Fruit fly (Drosophila melanogaster) whole organism, embryonic: Measurements from ENCODE around the gene CG6800.

ENCODE experiments used
- Atf-2 ChIP-seq: fragments of 200-800 bp; sonication (Bioruptor generic); optimal IDR thresholded peaks from 2 replicates; lab custom pipeline; 2016; ENCODE audit warnings: missing biosample characterization, missing genetic modification characterization
- Atf3 ChIP-seq: fragments of 200-800 bp; sonication (Bioruptor generic); optimal IDR thresholded peaks from 3 replicates; lab custom pipeline; 2016; ENCODE audit warnings: missing biosample characterization, missing genetic modification characterization
- CG10267 ChIP-seq: fragments of 200-800 bp; sonication (Bioruptor generic); optimal IDR thresholded peaks from 2 replicates; lab custom pipeline; 2018; ENCODE audit warnings: missing biosample characterization, mild to moderate bottlenecking, missing genetic modification characterization, moderate library complexity
- CG10462 ChIP-seq: fragments of 200-800 bp; sonication (Bioruptor generic); optimal IDR thresholded peaks from 2 replicates; lab custom pipeline; 2016; ENCODE audit warnings: missing biosample characterization, missing genetic modification characterization
- CG11398 ChIP-seq: fragments of 200-800 bp; sonication (Bioruptor generic); optimal IDR thresholded peaks from 2 replicates; lab custom pipeline; 2016; ENCODE audit warnings: missing biosample characterization, missing genetic modification characterization
- CG11695 ChIP-seq: fragments of 200-800 bp; sonication (Bioruptor generic); IDR thresholded peaks from 3 replicates; pipeline ENCODE4 v1.3.6; 2022; ENCODE audit warnings: missing biosample characterization, missing genetic modification characterization
- CG12299 ChIP-seq: fragments of 200-800 bp; sonication (Bioruptor generic); optimal IDR thresholded peaks from 2 replicates; lab custom pipeline; 2018; ENCODE audit warnings: missing biosample characterization, mild to moderate bottlenecking, missing genetic modification characterization
- CG1529 ChIP-seq: fragments of 200-800 bp; sonication (Bioruptor generic); optimal IDR thresholded peaks from 3 replicates; lab custom pipeline; 2018; ENCODE audit warnings: missing biosample characterization, missing genetic modification characterization
- CG15479 ChIP-seq: fragments of 200-800 bp; sonication (Bioruptor generic); optimal IDR thresholded peaks from 3 replicates; lab custom pipeline; 2019; ENCODE audit warnings: missing biosample characterization, mild to moderate bottlenecking, missing genetic modification characterization, moderate library complexity
- CG1647 ChIP-seq: fragments of 200-800 bp; sonication (Bioruptor generic); optimal IDR thresholded peaks from 3 replicates; lab custom pipeline; 2016; ENCODE audit warnings: missing biosample characterization, missing genetic modification characterization
- CG17186 ChIP-seq: fragments of 200-800 bp; sonication (Bioruptor generic); optimal IDR thresholded peaks from 3 replicates; lab custom pipeline; 2017; ENCODE audit warnings: missing biosample characterization, missing genetic modification reagents, missing genetic modification characterization
- CG3065 ChIP-seq: fragments of 200-800 bp; sonication (Bioruptor generic); optimal IDR thresholded peaks from 2 replicates; lab custom pipeline; 2016; ENCODE audit warnings: missing biosample characterization, missing genetic modification characterization
- CG3407 ChIP-seq: fragments of 200-800 bp; sonication (Bioruptor generic); optimal IDR thresholded peaks from 2 replicates; lab custom pipeline; 2018; ENCODE audit warnings: missing biosample characterization, mild to moderate bottlenecking, missing genetic modification characterization
- CG4282 ChIP-seq: fragments of 200-800 bp; sonication (Bioruptor generic); optimal IDR thresholded peaks from 2 replicates; lab custom pipeline; 2016; ENCODE audit warnings: missing biosample characterization, missing genetic modification characterization
- CG4730 ChIP-seq: fragments of 200-800 bp; sonication (Bioruptor generic); IDR thresholded peaks from 2 replicates; pipeline ENCODE4 v1.3.6; 2022; ENCODE audit warnings: missing biosample characterization, missing genetic modification characterization
- CG6272 ChIP-seq: fragments of 200-800 bp; sonication (Bioruptor generic); IDR thresholded peaks from 2 replicates; pipeline ENCODE4 v1.3.6; 2022; ENCODE audit warnings: missing biosample characterization, missing genetic modification characterization
- CG7745 ChIP-seq: fragments of 200-800 bp; sonication (Bioruptor generic); optimal IDR thresholded peaks from 2 replicates; lab custom pipeline; 2018; ENCODE audit warnings: missing biosample characterization, mild to moderate bottlenecking, missing genetic modification characterization, moderate library complexity
- CG7928 ChIP-seq: fragments of 200-800 bp; sonication (Bioruptor generic); optimal IDR thresholded peaks from 2 replicates; lab custom pipeline; 2017; ENCODE audit warnings: missing biosample characterization, mild to moderate bottlenecking, missing genetic modification characterization
- CG8359 ChIP-seq: fragments of 200-800 bp; sonication (Bioruptor generic); optimal IDR thresholded peaks from 2 replicates; lab custom pipeline; 2017; ENCODE audit warnings: missing biosample characterization, mild to moderate bottlenecking, missing genetic modification characterization, borderline replicate concordance
- D19A ChIP-seq: fragments of 200-800 bp; optimal IDR thresholded peaks from 3 replicates; lab custom pipeline; 2019; ENCODE audit warnings: missing biosample characterization, mild to moderate bottlenecking, missing genetic modification characterization, moderate library complexity
- Dad ChIP-seq: fragments of 200-800 bp; sonication (Bioruptor generic); optimal IDR thresholded peaks from 3 replicates; lab custom pipeline; 2016; ENCODE audit warnings: missing biosample characterization, missing genetic modification characterization
- Deaf1 ChIP-seq: fragments of 200-800 bp; optimal IDR thresholded peaks from 3 replicates; lab custom pipeline; 2019; ENCODE audit warnings: missing biosample characterization, mild to moderate bottlenecking, missing genetic modification characterization, moderate library complexity
- Dp ChIP-seq: fragments of 200-800 bp; sonication (Bioruptor generic); optimal IDR thresholded peaks from 2 replicates; lab custom pipeline; 2018; ENCODE audit warnings: missing biosample characterization, mild to moderate bottlenecking, missing genetic modification characterization, moderate library complexity
- Dref ChIP-seq: fragments of 200-800 bp; sonication (Bioruptor generic); IDR thresholded peaks from 2 replicates; pipeline ENCODE4 v1.3.6; 2022; ENCODE audit warnings: missing biosample characterization, missing genetic modification characterization
- Gsc ChIP-seq: fragments of 200-800 bp; sonication (Bioruptor generic); IDR thresholded peaks from 2 replicates; pipeline ENCODE4 v1.3.6; 2022; ENCODE audit warnings: missing biosample characterization, missing genetic modification characterization
- HLH4C ChIP-seq: fragments of 200-800 bp; sonication (Bioruptor generic); IDR thresholded peaks from 3 replicates; pipeline ENCODE4 v1.3.6; 2022; ENCODE audit warnings: missing biosample characterization, missing genetic modification characterization; ENCODE audit not compliant: partially characterized antibody
- Hand ChIP-seq: fragments of 200-800 bp; sonication (Bioruptor generic); optimal IDR thresholded peaks from 2 replicates; lab custom pipeline; 2017; ENCODE audit warnings: mild to moderate bottlenecking, missing biosample characterization, missing genetic modification reagents, missing genetic modification characterization
- Hr78 ChIP-seq, 2 experiments: fragments of 200-800 bp in 1 of 2; fragments of >200 bp in 1 of 2; sonication (Bioruptor generic) in 1 of 2; optimal IDR thresholded peaks; 2 replicates each; lab custom pipeline; 2017 to 2019; ENCODE audit warnings: missing biosample characterization in 2 of 2, missing genetic modification characterization in 2 of 2, mild to moderate bottlenecking in 1 of 2, moderate library complexity in 1 of 2
- Neu2 ChIP-seq: fragments of 200-800 bp; sonication (Bioruptor generic); optimal IDR thresholded peaks from 3 replicates; lab custom pipeline; 2016; ENCODE audit warnings: missing biosample characterization, missing genetic modification characterization, borderline replicate concordance
- Oaz ChIP-seq: fragments of 200-800 bp; sonication (Bioruptor generic); IDR thresholded peaks from 2 replicates; pipeline ENCODE4 v1.3.6; 2022; ENCODE audit warnings: missing biosample characterization, missing genetic modification characterization
- Opbp ChIP-seq: fragments of 200-800 bp; sonication (Bioruptor generic); IDR thresholded peaks from 3 replicates; pipeline ENCODE4 v1.3.6; 2022; ENCODE audit warnings: missing biosample characterization, missing genetic modification characterization; ENCODE audit not compliant: partially characterized antibody
- Usf ChIP-seq: fragments of 200-800 bp; sonication (Bioruptor generic); optimal IDR thresholded peaks from 2 replicates; lab custom pipeline; 2017; ENCODE audit warnings: missing genotype, missing biosample characterization, missing genetic modification characterization
- Xbp1 ChIP-seq: fragments of 200-800 bp; sonication (Bioruptor generic); optimal IDR thresholded peaks from 3 replicates; lab custom pipeline; 2016; ENCODE audit warnings: missing biosample characterization, mild to moderate bottlenecking, missing genetic modification characterization
- YL-1 ChIP-seq: fragments of 200-800 bp; sonication (Bioruptor generic); optimal IDR thresholded peaks from 3 replicates; lab custom pipeline; 2017; ENCODE audit warnings: missing biosample characterization, mild to moderate bottlenecking, missing genetic modification characterization
- amos ChIP-seq: fragments of 200-800 bp; sonication (Bioruptor generic); IDR thresholded peaks from 2 replicates; pipeline ENCODE4 v1.3.6; 2022; ENCODE audit warnings: missing biosample characterization, missing genetic modification characterization; ENCODE audit not compliant: partially characterized antibody
- ara ChIP-seq: fragments of 200-800 bp; sonication (Bioruptor generic); IDR thresholded peaks from 2 replicates; pipeline ENCODE4 v1.3.6; 2022; ENCODE audit warnings: missing biosample characterization, missing genetic modification characterization
- bcd ChIP-seq: fragments of 200-800 bp; sonication (Bioruptor generic); optimal IDR thresholded peaks from 2 replicates; lab custom pipeline; 2017; ENCODE audit warnings: missing biosample characterization, mild to moderate bottlenecking, missing genetic modification characterization
- br ChIP-seq: fragments of >200 bp; optimal IDR thresholded peaks from 2 replicates; lab custom pipeline; 2017
- bsh ChIP-seq, 2 experiments: fragments of 200-800 bp; sonication (Bioruptor generic); optimal IDR thresholded peaks; 2 replicates each; lab custom pipeline; 2017 to 2018; ENCODE audit warnings: mild to moderate bottlenecking in 2 of 2, missing biosample characterization in 2 of 2, missing genetic modification characterization in 2 of 2, moderate library complexity in 1 of 2
- crp ChIP-seq, 2 experiments: fragments of 200-800 bp; sonication (Bioruptor generic); optimal IDR thresholded peaks; 2 replicates in 1 of 2; 3 replicates in 1 of 2; lab custom pipeline; 2017; ENCODE audit warnings: missing biosample characterization in 2 of 2, missing genetic modification characterization in 2 of 2, mild to moderate bottlenecking in 1 of 2, moderate library complexity in 1 of 2
- fu2 ChIP-seq: fragments of 200-800 bp; sonication (Bioruptor generic); optimal IDR thresholded peaks from 2 replicates; lab custom pipeline; 2016; ENCODE audit warnings: missing biosample characterization, missing genetic modification characterization
- h ChIP-seq: fragments of >200 bp; optimal IDR thresholded peaks from 2 replicates; lab custom pipeline; 2017
- hkb ChIP-seq, 2 experiments: fragments of 200-800 bp in 1 of 2; fragments of >200 bp in 1 of 2; sonication (Bioruptor generic) in 1 of 2; IDR thresholded peaks in 1 of 2; optimal IDR thresholded peaks in 1 of 2; 2 replicates each; pipeline versions ENCODE4 v1.3.6 to Lab custom; 2017 to 2022; ENCODE audit warnings: missing biosample characterization in 1 of 2, missing genetic modification characterization in 1 of 2
- lov ChIP-seq, 2 experiments: fragments of 200-800 bp in 1 of 2; fragments of >200 bp in 1 of 2; sonication (Bioruptor generic) in 1 of 2; IDR thresholded peaks in 1 of 2; optimal IDR thresholded peaks in 1 of 2; 2 replicates in 1 of 2; 3 replicates in 1 of 2; pipeline versions ENCODE4 v1.3.6 to Lab custom; 2017 to 2022; ENCODE audit warnings: missing biosample characterization in 1 of 2, missing genetic modification characterization in 1 of 2
- maf-S ChIP-seq: fragments of 200-800 bp; sonication (Bioruptor generic); optimal IDR thresholded peaks from 2 replicates; lab custom pipeline; 2016; ENCODE audit warnings: missing biosample characterization, missing genetic modification characterization
- psq ChIP-seq: fragments of 200-800 bp; sonication (Bioruptor generic); optimal IDR thresholded peaks from 2 replicates; lab custom pipeline; 2017; ENCODE audit warnings: missing biosample characterization, missing genetic modification characterization
- row ChIP-seq: fragments of 200-800 bp; sonication (Bioruptor generic); IDR thresholded peaks from 3 replicates; pipeline ENCODE4 v1.3.6; 2022; ENCODE audit warnings: missing biosample characterization, missing genetic modification characterization
- run ChIP-seq: fragments of 200-800 bp; sonication (Bioruptor generic); optimal IDR thresholded peaks from 3 replicates; lab custom pipeline; 2018; ENCODE audit warnings: missing biosample characterization, mild to moderate bottlenecking, missing genetic modification characterization
- so ChIP-seq: fragments of 200-800 bp; sonication (Bioruptor generic); IDR thresholded peaks from 3 replicates; pipeline ENCODE4 v1.3.6; 2022; ENCODE audit warnings: missing biosample characterization, missing genetic modification characterization
- toy ChIP-seq: fragments of 200-800 bp; sonication (Bioruptor generic); IDR thresholded peaks from 2 replicates; pipeline ENCODE4 v1.3.6; 2022; ENCODE audit warnings: missing biosample characterization, missing genetic modification characterization
- yki ChIP-seq: fragments of >200 bp; optimal IDR thresholded peaks from 3 replicates; lab custom pipeline; 2018
- zfh1 ChIP-seq: fragments of 200-800 bp; sonication (Bioruptor generic); IDR thresholded peaks from 3 replicates; pipeline ENCODE4 v1.3.6; 2022; ENCODE audit warnings: missing biosample characterization, missing genetic modification characterization

The CG6800 gene

dm6 chr3R:21822562-21822933 is 46.6 kb downstream of the CG6800 start, which contains the start of gene CASK (continued):
- TF ChIP-seq fu2 (GFP tag; lab: Kevin White, UChicago) (no peak), CG6272 (no peak), br (no peak), Dad (GFP tag; lab: Kevin White, UChicago) (no peak), amos (GFP tag; lab: Robert Waterston, UW) (peak; percentile 53), CG15479 (GFP tag; lab: Kevin White, UChicago) (no peak), CG3065 (GFP tag; lab: Kevin White, UChicago) (no peak), CG3407 (GFP tag; lab: Kevin White, UChicago) (no peak), Hand (GFP tag; lab: Kevin White, UChicago) (no peak), psq (GFP tag; lab: Kevin White, UChicago) (no peak), Dp (GFP tag; lab: Kevin White, UChicago) (peak; percentile 87), Dref (GFP tag; lab: Robert Waterston, UW) (no peak), crp (GFP tag; optimal IDR thresholded peaks at IDR 0.05; lab: Kevin White, UChicago) (no peak), Hr78 (GFP tag; optimal IDR thresholded peaks at IDR 0.05; lab: Kevin White, UChicago) (no peak), Oaz (GFP tag; lab: Robert Waterston, UW) (no peak), run (tag; lab: Kevin White, UChicago) (no peak), CG1529 (GFP tag; lab: Kevin White, UChicago) (no peak), HLH4C (no peak), Xbp1 (GFP tag; lab: Kevin White, UChicago) (peak; percentile 30), CG17186 (GFP tag; lab: Kevin White, UChicago) (no peak), CG7745 (tag; lab: Kevin White, UChicago) (no peak), CG4730 (GFP tag; lab: Robert Waterston, UW) (no peak), CG8359 (no peak), hkb (optimal IDR thresholded peaks at IDR 0.05; lab: Kevin White, UChicago) (peak; percentile 57), hkb (GFP tag; IDR thresholded peaks at IDR 0.05; lab: Robert Waterston, UW) (no peak), Atf3 (no peak), lov (optimal IDR thresholded peaks at IDR 0.05; lab: Kevin White, UChicago) (no peak), lov (GFP tag; IDR thresholded peaks at IDR 0.05; lab: Robert Waterston, UW) (no peak), ara (GFP tag; lab: Robert Waterston, UW) (no peak), YL-1 (GFP tag; lab: Kevin White, UChicago) (no peak), Deaf1 (tag; lab: Kevin White, UChicago) (no peak), maf-S (GFP tag; lab: Kevin White, UChicago) (no peak), Atf-2 (GFP tag; lab: Kevin White, UChicago) (no peak), so (GFP tag; lab: Robert Waterston, UW) (no peak), zfh1 (no peak), h (lab: Kevin White, UChicago) (no peak), CG10462 (GFP tag; lab: Kevin White, UChicago) (no peak), Neu2 (GFP tag; lab: Kevin White, UChicago) (no peak), toy (no peak), Usf (no peak), Opbp (GFP tag; lab: Robert Waterston, UW) (no peak), row (GFP tag; lab: Robert Waterston, UW) (peak; percentile 73), CG1647 (GFP tag; lab: Kevin White, UChicago) (no peak), CG11695 (GFP tag; lab: Robert Waterston, UW) (no peak), CG10267 (tag; lab: Kevin White, UChicago) (peak; percentile 17), yki (lab: Kevin White, UChicago) (no peak), D19A (tag; lab: Kevin White, UChicago) (no peak), bsh (GFP tag; optimal IDR thresholded peaks at IDR 0.05; lab: Kevin White, UChicago) (no peak), CG4282 (GFP tag; lab: Kevin White, UChicago) (no peak), Gsc (GFP tag; lab: Robert Waterston, UW) (no peak), CG12299 (tag; lab: Kevin White, UChicago) (no peak), CG7928 (GFP tag; lab: Kevin White, UChicago) (peak; percentile 94), CG11398 (no peak), bcd (GFP tag; lab: Kevin White, UChicago) (no peak)
